Worm (Caenorhabditis elegans): ENCODE results near the gene C16D9.1.

C16D9.1 gene

ce11 chrV:8302522-8302921 is 43.4 kb downstream of the C16D9.1 start, which contains the start of gene sel-9 (continued):
- TF ChIP-seq sma-3 (GFP tag; optimal IDR thresholded peaks at IDR 0.05) (peak; percentile 24), gmeb-1 (tag; optimal IDR thresholded peaks at IDR 0.05) (peak; percentile 90), aly-2 (tag; optimal IDR thresholded peaks at IDR 0.05) (no peak), fos-1 (tag; optimal IDR thresholded peaks at IDR 0.05) (peak; percentile 17), nhr-12 (tag; optimal IDR thresholded peaks at IDR 0.05) (no peak), nhr-21 (tag; optimal IDR thresholded peaks at IDR 0.05) (no peak), crh-2 (tag; optimal IDR thresholded peaks at IDR 0.05) (peak; percentile 85), nhr-23 (tag; optimal IDR thresholded peaks at IDR 0.05) (no peak), elt-3 (tag; optimal IDR thresholded peaks at IDR 0.05) (no peak), ztf-11 (tag; optimal IDR thresholded peaks at IDR 0.05) (no peak), snpc-4 (tag; optimal IDR thresholded peaks at IDR 0.05) (peak; percentile 3), egl-27 (tag; optimal IDR thresholded peaks at IDR 0.05) (no peak), lsy-2 (tag; optimal IDR thresholded peaks at IDR 0.05) (peak in 1 of 2 experiments; percentile 73), nhr-237 (tag; optimal IDR thresholded peaks at IDR 0.05) (no peak), sma-9 (GFP tag; optimal IDR thresholded peaks at IDR 0.05) (peak; percentile 50), sma-9 (tag; optimal IDR thresholded peaks at IDR 0.05) (no peak)

DNA sequence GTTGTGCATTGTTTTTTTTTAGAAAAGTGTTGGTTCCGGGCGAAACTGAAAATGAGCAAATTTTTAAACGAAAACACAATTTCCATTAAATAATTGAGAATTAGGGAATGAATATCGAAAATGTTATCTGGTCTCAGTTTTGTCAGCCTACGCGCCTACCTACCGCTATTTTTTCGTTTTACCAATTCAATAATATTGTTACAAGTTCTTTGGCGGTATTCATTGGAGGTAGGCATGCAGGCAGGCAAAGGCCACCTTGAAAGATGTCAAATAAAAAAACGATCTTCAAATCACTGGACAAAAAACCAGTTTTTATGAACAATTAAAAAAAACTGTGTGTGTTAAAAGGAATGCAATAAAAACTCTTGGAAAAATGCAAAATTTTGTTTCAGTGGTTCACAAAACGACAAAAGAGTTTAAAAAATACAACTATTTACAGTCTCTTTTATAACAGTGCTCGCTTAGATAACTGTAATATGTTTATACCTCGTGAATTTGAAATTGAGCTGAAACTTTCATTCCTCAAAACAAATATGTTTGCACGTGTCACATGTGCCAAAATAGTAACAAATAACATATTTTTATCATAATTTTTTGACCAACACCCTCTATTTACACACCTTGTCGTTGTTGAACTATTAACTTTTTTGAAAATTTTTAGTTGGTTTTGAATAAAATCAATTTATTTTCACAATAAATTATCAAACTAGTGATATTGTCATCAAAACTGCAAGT is 45.5 kb downstream of the C16D9.1 start, which contains the start of gene W02D7.11:
W02D7.11 (minus strand) TSS at position 51 of the 735 bp plus-strand sequence.
- TF ChIP-seq ceh-82 (tag; optimal IDR thresholded peaks at IDR 0.05) = no peak
- no peak for TF ChIP-seq C34F6.9 (tag; optimal IDR thresholded peaks at IDR 0.05)

DNA sequence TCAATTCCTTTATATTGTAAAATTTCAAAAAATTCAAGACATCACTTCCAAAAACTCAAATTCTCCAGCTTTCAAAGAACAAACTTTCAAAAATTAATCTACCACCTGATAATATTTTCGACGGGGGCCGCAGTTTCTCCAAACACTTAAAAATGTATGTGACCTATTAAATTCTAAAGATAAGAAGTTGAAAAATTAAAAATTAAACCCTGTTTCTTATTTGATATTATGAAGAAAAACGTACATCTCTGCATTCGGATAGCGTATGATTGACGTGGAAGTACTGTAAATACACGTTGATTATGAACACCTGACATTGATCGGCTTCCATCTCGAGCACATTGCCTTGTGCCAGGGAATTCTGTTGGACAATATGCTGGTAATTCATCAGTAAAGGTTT is 46.8 kb downstream of the C16D9.1 start:
- peak; percentile 16 for TF ChIP-seq crh-2 (tag; optimal IDR thresholded peaks at IDR 0.05)
- TF ChIP-seq ama-1 (optimal IDR thresholded peaks at IDR 0.05) = no peak
- TF ChIP-seq gmeb-1 (tag; optimal IDR thresholded peaks at IDR 0.05) = peak; percentile 27

- TF ChIP-seq dmd-4 (tag; optimal IDR thresholded peaks at IDR 0.05) (no peak), peb-1 (tag; optimal IDR thresholded peaks at IDR 0.05) (no peak), crh-2 (tag; optimal IDR thresholded peaks at IDR 0.05) (no peak)
Measured at ce11 chrV:8306366-8306765, 47.2 kb downstream of the C16D9.1 start, which contains the start of gene W02D7.8. W02D7.8 (minus strand) TSS chrV:8306466.

DNA sequence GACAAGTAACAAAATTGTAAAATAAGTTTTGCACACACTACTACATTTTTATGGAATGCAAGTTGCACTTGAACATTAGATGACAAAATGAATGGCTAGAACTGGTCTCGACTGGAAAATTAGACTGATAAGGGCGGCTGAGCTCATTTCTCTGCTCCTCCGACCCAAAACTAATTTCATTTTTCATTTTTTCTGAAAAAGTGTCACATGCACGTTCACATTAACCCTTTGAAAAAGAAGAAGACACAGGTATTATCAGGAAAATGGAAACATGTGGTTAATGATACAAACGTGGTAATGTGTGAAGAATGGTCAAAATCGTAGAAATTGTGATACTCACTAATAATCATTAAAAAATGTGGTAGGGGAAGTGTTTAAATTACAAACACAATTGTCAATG is 47.9 kb downstream of the C16D9.1 start:
- TF ChIP-seq fos-1 (tag; optimal IDR thresholded peaks at IDR 0.05) = peak; percentile 60
- no peak for TF ChIP-seq lin-13 (GFP tag; optimal IDR thresholded peaks at IDR 0.05)
- TF ChIP-seq snpc-4 (tag; optimal IDR thresholded peaks at IDR 0.05) = no peak
- peak; percentile 37 for TF ChIP-seq crh-2 (tag; optimal IDR thresholded peaks at IDR 0.05)
- no peak for TF ChIP-seq nhr-21 (tag; optimal IDR thresholded peaks at IDR 0.05)
- TF ChIP-seq nhr-25 (tag; optimal IDR thresholded peaks at IDR 0.05) = no peak
- TF ChIP-seq sma-3 (GFP tag; optimal IDR thresholded peaks at IDR 0.05) = no peak

DNA sequence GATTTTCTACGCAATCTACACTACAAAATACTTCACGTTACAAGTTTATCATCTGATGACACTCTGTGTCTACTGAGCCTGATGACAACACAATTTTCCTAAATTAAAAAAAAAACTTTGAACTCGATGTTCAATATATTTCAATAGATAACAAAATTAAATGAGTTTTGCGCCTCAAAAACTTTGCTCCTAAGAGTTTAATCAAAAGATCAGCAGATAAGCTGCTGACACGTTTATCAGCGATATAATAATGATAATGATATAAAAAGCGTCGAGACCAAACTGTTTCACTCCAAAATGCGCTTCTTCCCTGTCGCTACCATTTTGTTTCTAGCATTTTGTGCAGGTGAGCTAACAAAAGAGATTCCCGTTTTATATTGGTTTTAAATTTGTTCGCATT is 48.6 kb downstream of the C16D9.1 start, which contains the start of gene clec-218:
clec-218 (plus strand) TSS at position 262 of the 400 bp plus-strand sequence.
- TF ChIP-seq C34F6.9 (tag; optimal IDR thresholded peaks at IDR 0.05) (no peak), sma-9 (GFP tag; optimal IDR thresholded peaks at IDR 0.05) (peak; percentile 68), sma-9 (tag; optimal IDR thresholded peaks at IDR 0.05) (no peak), lin-11 (tag; optimal IDR thresholded peaks at IDR 0.05) (no peak), nhr-77 (tag; optimal IDR thresholded peaks at IDR 0.05) (no peak), crh-2 (tag; optimal IDR thresholded peaks at IDR 0.05) (no peak), nhr-10 (tag; optimal IDR thresholded peaks at IDR 0.05) (no peak), fos-1 (tag; optimal IDR thresholded peaks at IDR 0.05) (peak; percentile 19), nhr-11 (tag; optimal IDR thresholded peaks at IDR 0.05) (no peak), zag-1 (tag; optimal IDR thresholded peaks at IDR 0.05) (no peak)

Data from whole organism, L2 larva.